Fruit fly (Drosophila melanogaster): ENCODE data around the gene CG13599.

CG13599 gene

DNA sequence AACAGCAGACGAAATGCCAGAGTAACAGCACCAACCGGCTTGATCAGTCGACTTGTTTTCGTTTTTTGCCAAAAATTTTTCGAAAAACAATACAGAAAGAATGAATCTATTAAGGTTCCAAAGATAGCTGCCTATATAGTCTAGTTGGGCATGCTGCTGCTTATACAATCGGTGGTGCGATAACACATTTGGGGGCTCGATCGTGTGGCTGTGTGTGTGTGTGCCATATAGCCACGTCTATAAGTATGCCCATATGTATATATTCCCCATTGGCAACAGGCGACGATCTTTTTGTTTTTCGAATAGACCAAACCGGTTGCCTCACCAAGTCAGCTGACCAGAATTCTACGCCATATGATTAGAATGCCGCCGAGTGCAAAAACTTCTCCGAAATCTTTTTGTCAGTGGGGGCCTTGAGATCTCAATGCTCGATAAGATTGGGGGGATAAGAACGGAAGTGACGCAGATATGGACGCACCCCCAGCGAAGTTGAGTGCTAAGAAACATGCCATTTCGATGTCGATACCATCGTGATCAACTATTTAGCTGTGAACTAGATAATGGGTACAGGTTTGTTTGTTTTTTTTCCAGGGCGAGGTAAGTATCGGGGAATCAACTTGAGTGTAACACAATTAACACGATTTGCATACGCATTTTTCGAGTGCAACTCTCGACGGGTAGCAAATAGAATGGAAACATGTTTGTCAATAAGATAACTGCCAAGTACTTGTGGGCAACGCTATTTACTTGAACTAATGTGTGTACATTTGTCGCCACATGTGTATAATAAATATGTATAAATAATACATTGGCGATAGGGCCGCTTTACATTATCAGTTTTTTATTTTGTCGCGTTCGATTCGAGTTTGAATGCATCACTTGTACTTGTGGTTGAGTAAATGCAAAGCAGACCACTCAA lies 8.7 kb downstream of the CG13599 start (continued):
- peak; percentile 76 for TF ChIP-seq CG18262 (tag; optimal IDR thresholded peaks at IDR 0.05)
- TF ChIP-seq CG33213 (GFP tag; optimal IDR thresholded peaks at IDR 0.05), result peak; percentile 66
- TF ChIP-seq unpg (GFP tag; optimal IDR thresholded peaks at IDR 0.05), result peak; percentile 78
- peak; percentile 90 for TF ChIP-seq CG10431 (GFP tag; optimal IDR thresholded peaks at IDR 0.05)
- peak; percentile 63; the same call in 2 of the 3 replicates for TF ChIP-seq B-H1 (GFP tag; IDR thresholded peaks at IDR 0.05)
- TF ChIP-seq seq (GFP tag; IDR thresholded peaks at IDR 0.05), result peak; percentile 87
- TF ChIP-seq CG17802 (tag; optimal IDR thresholded peaks at IDR 0.05), result peak; percentile 34
- TF ChIP-seq CG6854 (GFP tag; optimal IDR thresholded peaks at IDR 0.05), result peak; percentile 76
- peak; percentile 78 for TF ChIP-seq CG31441 (GFP tag; IDR thresholded peaks at IDR 0.05)
- TF ChIP-seq CG4328 (GFP tag; optimal IDR thresholded peaks at IDR 0.05), result peak; percentile 82
- TF ChIP-seq tll (GFP tag; optimal IDR thresholded peaks at IDR 0.05), result peak in 1 of 2 experiments; percentile 22
- peak; percentile 28; the same call in 1 of the 2 replicates for TF ChIP-seq CG9932 (GFP tag; IDR thresholded peaks at IDR 0.05)
- TF ChIP-seq CG4854 (GFP tag; optimal IDR thresholded peaks at IDR 0.05), result peak; percentile 71
- no peak for TF ChIP-seq zen2 (GFP tag; IDR thresholded peaks at IDR 0.05; ENCODE audit: partially characterized antibody)
- no peak for TF ChIP-seq CG13287 (GFP tag; IDR thresholded peaks at IDR 0.05; ENCODE audit: partially characterized antibody)
- TF ChIP-seq CG7556 (GFP tag; optimal IDR thresholded peaks at IDR 0.05), result peak; percentile 86
- 0 out of 3 replicates have a peak, but pooled peaks have one; percentile 21 for TF ChIP-seq CG34224 (GFP tag; IDR thresholded peaks at IDR 0.05; ENCODE audit: partially characterized antibody)
- peak; percentile 51 for TF ChIP-seq NFAT (GFP tag; IDR thresholded peaks at IDR 0.05)
- TF ChIP-seq wor (GFP tag; IDR thresholded peaks at IDR 0.05), result peak; percentile 41; the same call in 1 of the 2 replicates
- TF ChIP-seq gsb-n (tag; optimal IDR thresholded peaks at IDR 0.05), result peak; percentile 87
- peak; percentile 91 for TF ChIP-seq mirr (GFP tag; optimal IDR thresholded peaks at IDR 0.05)
- TF ChIP-seq crp (GFP tag; optimal IDR thresholded peaks at IDR 0.05), result peak in 1 of 2 experiments; percentile 2
- no peak for TF ChIP-seq hbn (GFP tag; IDR thresholded peaks at IDR 0.05; ENCODE audit: partially characterized antibody)
- no peak for TF ChIP-seq pita (GFP tag; optimal IDR thresholded peaks at IDR 0.05)
- peak; percentile 78; the same call in 1 of the 2 replicates for TF ChIP-seq HLH3B (GFP tag; IDR thresholded peaks at IDR 0.05)
- peak; percentile 45 for TF ChIP-seq grau (tag; optimal IDR thresholded peaks at IDR 0.05)
- TF ChIP-seq Mrtf (GFP tag; IDR thresholded peaks at IDR 0.05), result peak; percentile 43; the same call in 1 of the 3 replicates
- peak; percentile 13 for TF ChIP-seq Ssrp (tag; optimal IDR thresholded peaks at IDR 0.05)
- TF ChIP-seq vvl (GFP tag; IDR thresholded peaks at IDR 0.05), result peak; percentile 72
- peak; percentile 63 for TF ChIP-seq CG10274 (GFP tag; optimal IDR thresholded peaks at IDR 0.05)
- TF ChIP-seq CG3847 (GFP tag; IDR thresholded peaks at IDR 0.05), result peak; percentile 19; the same call in 1 of the 2 replicates
- peak; percentile 49; the same call in 2 of the 3 replicates for TF ChIP-seq tgo (GFP tag; IDR thresholded peaks at IDR 0.05)
- peak; percentile 24 for TF ChIP-seq CG7786 (GFP tag; optimal IDR thresholded peaks at IDR 0.05)
- peak; percentile 76 for TF ChIP-seq CG12104 (GFP tag; optimal IDR thresholded peaks at IDR 0.05)
- peak; percentile 30 for TF ChIP-seq CTCF (GFP tag; optimal IDR thresholded peaks at IDR 0.05)
- peak; percentile 78 for TF ChIP-seq dmrt99B (tag; optimal IDR thresholded peaks at IDR 0.05)
- no peak for TF ChIP-seq ato (GFP tag; IDR thresholded peaks at IDR 0.05; ENCODE audit: partially characterized antibody)
- TF ChIP-seq CG8359 (GFP tag; optimal IDR thresholded peaks at IDR 0.05; ENCODE audit: borderline replicate concordance), result peak; percentile 80
- peak; percentile 38; the same call in 1 of the 2 replicates for TF ChIP-seq ssp (GFP tag; IDR thresholded peaks at IDR 0.05)
- TF ChIP-seq CG14710 (tag; optimal IDR thresholded peaks at IDR 0.05), result peak; percentile 86
- peak; percentile 50 for TF ChIP-seq NfI (GFP tag; optimal IDR thresholded peaks at IDR 0.05)
- no peak for TF ChIP-seq lmd (GFP tag; IDR thresholded peaks at IDR 0.05)
- TF ChIP-seq CG42726 (GFP tag; IDR thresholded peaks at IDR 0.05; ENCODE audit: partially characterized antibody), result no peak
- TF ChIP-seq Antp (GFP tag; optimal IDR thresholded peaks at IDR 0.05), result peak; percentile 3
- TF ChIP-seq gcm (GFP tag; optimal IDR thresholded peaks at IDR 0.05), result peak; percentile 89
- TF ChIP-seq CG1233 (GFP tag; optimal IDR thresholded peaks at IDR 0.05), result peak; percentile 95
- TF ChIP-seq Bgb (GFP tag; IDR thresholded peaks at IDR 0.05; ENCODE audit: partially characterized antibody), result no peak
